Worm (Caenorhabditis elegans) whole organism, L1 larva: Measurements from ENCODE around the gene C49C8.1.

Source experiments
- C04F5.9 ChIP-seq: sonication (generic microtip); optimal IDR thresholded peaks from 2 replicates; lab custom pipeline; 2016; ENCODE audit warnings: missing genetic modification characterization, missing compliant biosample characterization
- C16A3.4 ChIP-seq: fragments of 150-350 bp; optimal IDR thresholded peaks from 2 replicates; lab custom pipeline; 2014; ENCODE audit warnings: missing biosample characterization, missing genetic modification characterization
- Y116A8C.19 ChIP-seq: sonication (generic microtip); optimal IDR thresholded peaks from 2 replicates; lab custom pipeline; 2016; ENCODE audit warnings: missing compliant biosample characterization, missing genetic modification characterization, borderline replicate concordance
- aha-1 ChIP-seq: fragments of 150-350 bp; optimal IDR thresholded peaks from 2 replicates; lab custom pipeline; 2014; ENCODE audit warnings: missing biosample characterization, missing genetic modification characterization
- alr-1 ChIP-seq: fragments of 200-800 bp; sonication (Bioruptor generic); optimal IDR thresholded peaks from 2 replicates; lab custom pipeline; 2018; ENCODE audit warnings: borderline replicate concordance, mild to moderate bottlenecking, missing genetic modification characterization, missing compliant biosample characterization
- aly-2 ChIP-seq: fragments of 150-350 bp; optimal IDR thresholded peaks from 2 replicates; lab custom pipeline; 2014; ENCODE audit warnings: missing biosample characterization, missing genetic modification characterization
- ama-1 ChIP-seq: fragments of 150-350 bp; optimal IDR thresholded peaks from 2 replicates; lab custom pipeline; 2014
- blmp-1 ChIP-seq: fragments of 150-350 bp; optimal IDR thresholded peaks from 2 replicates; lab custom pipeline; 2014; ENCODE audit warnings: missing biosample characterization, missing genetic modification characterization
- ceh-8 ChIP-seq: fragments of 200-800 bp; sonication (Bioruptor generic); optimal IDR thresholded peaks from 2 replicates; lab custom pipeline; 2018; ENCODE audit warnings: mild to moderate bottlenecking, missing genetic modification characterization, moderate library complexity, missing compliant biosample characterization
- ceh-82 ChIP-seq, 3 experiments: fragments of 150-350 bp in 1 of 3; sonication (generic microtip) in 2 of 3; optimal IDR thresholded peaks; 2 replicates each; lab custom pipeline; 2014 to 2017; ENCODE audit warnings: missing biosample characterization in 3 of 3, missing genetic modification characterization in 3 of 3
- ceh-88 ChIP-seq: fragments of 200-800 bp; sonication (Bioruptor generic); IDR thresholded peaks from 2 replicates; pipeline ENCODE4 v1.3.6; 2022; ENCODE audit warnings: missing genetic modification characterization, missing compliant biosample characterization
- dpl-1 ChIP-seq, 3 experiments: fragments of 150-350 bp in 2 of 3; sonication (generic microtip) in 1 of 3; optimal IDR thresholded peaks; 2 replicates each; lab custom pipeline; 2014 to 2017; ENCODE audit warnings: missing biosample characterization in 3 of 3, missing genetic modification characterization in 3 of 3, missing genetic modification reagents in 3 of 3
- dsc-1 ChIP-seq: sonication (generic microtip); optimal IDR thresholded peaks from 2 replicates; lab custom pipeline; 2016; ENCODE audit warnings: mild to moderate bottlenecking, missing genetic modification characterization, missing compliant biosample characterization
- efl-3 ChIP-seq: fragments of 200-800 bp; sonication (Bioruptor generic); optimal IDR thresholded peaks from 2 replicates; lab custom pipeline; 2018; ENCODE audit warnings: mild to moderate bottlenecking, missing genetic modification characterization, missing compliant biosample characterization
- elt-2 ChIP-seq: sonication (generic microtip); optimal IDR thresholded peaks from 2 replicates; lab custom pipeline; 2016; ENCODE audit warnings: missing genetic modification characterization, mild to moderate bottlenecking, inconsistent platforms, missing compliant biosample characterization, missing genetic modification reagents
- fkh-8 ChIP-seq: sonication (generic microtip); optimal IDR thresholded peaks from 2 replicates; lab custom pipeline; 2016; ENCODE audit warnings: mild to moderate bottlenecking, missing genetic modification characterization, missing compliant biosample characterization
- fos-1 ChIP-seq: fragments of 150-350 bp; optimal IDR thresholded peaks from 2 replicates; lab custom pipeline; 2014; ENCODE audit warnings: missing biosample characterization, missing genetic modification characterization
- grh-1 ChIP-seq: fragments of 200-800 bp; sonication (Bioruptor generic); IDR thresholded peaks from 2 replicates; pipeline ENCODE4 v1.3.6; 2022; ENCODE audit warnings: missing genetic modification reagents, missing genetic modification characterization, missing compliant biosample characterization
- hlh-17 ChIP-seq: fragments of 200-800 bp; sonication (Bioruptor generic); optimal IDR thresholded peaks from 2 replicates; lab custom pipeline; 2018; ENCODE audit warnings: missing genetic modification characterization, mild to moderate bottlenecking, missing compliant biosample characterization, moderate library complexity, borderline replicate concordance
- hlh-4 ChIP-seq: sonication (generic microtip); optimal IDR thresholded peaks from 2 replicates; lab custom pipeline; 2016; ENCODE audit warnings: mild to moderate bottlenecking, missing genetic modification characterization, missing compliant biosample characterization
- isw-1 ChIP-seq: fragments of 200-800 bp; sonication (Bioruptor generic); IDR thresholded peaks from 2 replicates; pipeline ENCODE4 v1.3.6; 2022; ENCODE audit warnings: missing genetic modification characterization, missing compliant biosample characterization
- jun-1 ChIP-seq: fragments of 150-350 bp; optimal IDR thresholded peaks from 2 replicates; lab custom pipeline; 2014; ENCODE audit warnings: missing biosample characterization, missing genetic modification reagents, missing genetic modification characterization
- lin-14 ChIP-seq: fragments of 200-800 bp; sonication (Bioruptor generic); optimal IDR thresholded peaks from 2 replicates; lab custom pipeline; 2018; ENCODE audit warnings: mild to moderate bottlenecking, missing genetic modification characterization, moderate library complexity, missing compliant biosample characterization
- lin-15B ChIP-seq: fragments of 150-350 bp; sonication (generic microtip); optimal IDR thresholded peaks from 3 replicates; lab custom pipeline; 2014; ENCODE audit warnings: missing biosample characterization, missing genetic modification characterization
- lsy-2 ChIP-seq, 2 experiments: fragments of 150-350 bp; optimal IDR thresholded peaks; 2 replicates each; lab custom pipeline; 2014; ENCODE audit warnings: missing biosample characterization in 2 of 2, missing genetic modification characterization in 2 of 2
- mef-2 ChIP-seq: fragments of 150-350 bp; optimal IDR thresholded peaks from 2 replicates; lab custom pipeline; 2014; ENCODE audit warnings: missing biosample characterization, missing genetic modification characterization
- mep-1 ChIP-seq: fragments of 150-350 bp; optimal IDR thresholded peaks from 2 replicates; lab custom pipeline; 2014; ENCODE audit warnings: missing biosample characterization, missing genetic modification characterization
- nhr-11 ChIP-seq: fragments of 150-350 bp; optimal IDR thresholded peaks from 2 replicates; lab custom pipeline; 2014; ENCODE audit warnings: missing biosample characterization, missing genetic modification characterization
- nhr-20 ChIP-seq: sonication (generic microtip); optimal IDR thresholded peaks from 2 replicates; lab custom pipeline; 2016; ENCODE audit warnings: mild to moderate bottlenecking, missing genetic modification characterization, missing compliant biosample characterization
- nhr-237 ChIP-seq: fragments of 150-350 bp; optimal IDR thresholded peaks from 2 replicates; lab custom pipeline; 2014; ENCODE audit warnings: missing biosample characterization, missing genetic modification characterization
- nhr-28 ChIP-seq: fragments of 150-350 bp; optimal IDR thresholded peaks from 2 replicates; lab custom pipeline; 2014; ENCODE audit warnings: missing biosample characterization, missing genetic modification characterization
- nhr-47 ChIP-seq: sonication (generic microtip); optimal IDR thresholded peaks from 2 replicates; lab custom pipeline; 2016; ENCODE audit warnings: mild to moderate bottlenecking, missing genetic modification characterization, moderate library complexity, missing compliant biosample characterization
- nhr-77 ChIP-seq: fragments of 150-350 bp; optimal IDR thresholded peaks from 2 replicates; lab custom pipeline; 2014; ENCODE audit warnings: missing biosample characterization, missing genetic modification characterization
- nhr-84 ChIP-seq: sonication (generic microtip); optimal IDR thresholded peaks from 2 replicates; lab custom pipeline; 2017; ENCODE audit warnings: missing biosample characterization, missing genetic modification characterization
- nhr-90 ChIP-seq: sonication (generic microtip); optimal IDR thresholded peaks from 2 replicates; lab custom pipeline; 2016; ENCODE audit warnings: mild to moderate bottlenecking, missing genetic modification characterization, missing compliant biosample characterization; ENCODE audit not compliant: poor library complexity
- pqm-1 ChIP-seq: sonication (generic microtip); optimal IDR thresholded peaks from 3 replicates; lab custom pipeline; 2017; ENCODE audit warnings: missing biosample characterization, missing genetic modification characterization
- skn-1 ChIP-seq: fragments of 150-350 bp; optimal IDR thresholded peaks from 2 replicates; lab custom pipeline; 2014; ENCODE audit warnings: missing biosample characterization, missing genetic modification characterization
- snpc-4 ChIP-seq: fragments of 150-350 bp; optimal IDR thresholded peaks from 2 replicates; lab custom pipeline; 2014; ENCODE audit warnings: missing biosample characterization, missing genetic modification characterization
- snu-23 ChIP-seq: sonication (generic microtip); optimal IDR thresholded peaks from 2 replicates; lab custom pipeline; 2016; ENCODE audit warnings: missing genetic modification characterization, missing compliant biosample characterization
- sox-4 ChIP-seq: sonication (generic microtip); optimal IDR thresholded peaks from 2 replicates; lab custom pipeline; 2016; ENCODE audit warnings: missing genetic modification characterization, missing compliant biosample characterization
- sptf-1 ChIP-seq: fragments of 150-350 bp; optimal IDR thresholded peaks from 2 replicates; lab custom pipeline; 2014; ENCODE audit warnings: missing biosample characterization, missing genetic modification characterization
- swsn-7 ChIP-seq: sonication (generic microtip); optimal IDR thresholded peaks from 2 replicates; lab custom pipeline; 2016; ENCODE audit warnings: missing genetic modification characterization, missing compliant biosample characterization
- tbx-2 ChIP-seq: sonication (generic microtip); optimal IDR thresholded peaks from 2 replicates; lab custom pipeline; 2016; ENCODE audit warnings: missing genetic modification characterization, missing compliant biosample characterization
- tlp-1 ChIP-seq: fragments of 150-350 bp; optimal IDR thresholded peaks from 2 replicates; lab custom pipeline; 2014; ENCODE audit warnings: missing biosample characterization, missing genetic modification characterization
- unc-130 ChIP-seq: fragments of 150-350 bp; optimal IDR thresholded peaks from 2 replicates; lab custom pipeline; 2017; ENCODE audit warnings: missing biosample characterization, missing genetic modification characterization, inconsistent platforms
- unc-62 ChIP-seq: fragments of 150-350 bp; optimal IDR thresholded peaks from 2 replicates; lab custom pipeline; 2014; ENCODE audit warnings: missing biosample characterization, missing genetic modification reagents, missing genetic modification characterization
- xbp-1 ChIP-seq: sonication (generic microtip); optimal IDR thresholded peaks from 2 replicates; lab custom pipeline; 2016; ENCODE audit warnings: missing genetic modification characterization, missing compliant biosample characterization
- zag-1 ChIP-seq: fragments of 150-350 bp; optimal IDR thresholded peaks from 2 replicates; lab custom pipeline; 2014; ENCODE audit warnings: missing biosample characterization, missing genetic modification characterization
- zip-4 ChIP-seq: fragments of 200-800 bp; sonication (Bioruptor generic); optimal IDR thresholded peaks from 2 replicates; lab custom pipeline; 2018; ENCODE audit warnings: mild to moderate bottlenecking, missing genetic modification characterization, moderate library complexity, missing compliant biosample characterization
- ztf-11 ChIP-seq, 2 experiments: sonication (generic microtip); optimal IDR thresholded peaks; 2 replicates each; lab custom pipeline; 2016 to 2017; ENCODE audit warnings: missing genetic modification characterization in 2 of 2, missing biosample characterization in 1 of 2, missing compliant biosample characterization in 1 of 2
- ztf-4 ChIP-seq: fragments of 150-350 bp; optimal IDR thresholded peaks from 2 replicates; lab custom pipeline; 2014; ENCODE audit warnings: missing biosample characterization, missing genetic modification characterization

The C49C8.1 gene

ce11 chrIV:8687605-8688191, 33.3 kb downstream of the C49C8.1 start, which contains the start of gene snrp-3 (continued):
- TF ChIP-seq lin-14 (GFP tag; lab: Kevin White, UChicago) = peak; percentile 83
- TF ChIP-seq ztf-11 (tag; optimal IDR thresholded peaks at IDR 0.05; lab: Kevin White, UChicago) = peak in 1 of 2 experiments; percentile 47
- peak; percentile 82 for TF ChIP-seq zag-1 (tag; lab: Kevin White, UChicago)
- TF ChIP-seq aha-1 (tag; lab: Kevin White, UChicago) = peak; percentile 17
- no peak for TF ChIP-seq Y116A8C.19
- peak; percentile 75 for TF ChIP-seq ceh-8 (GFP tag; lab: Kevin White, UChicago)
- no peak for TF ChIP-seq hlh-17 (GFP tag; lab: Kevin White, UChicago)
- TF ChIP-seq nhr-237 (tag; lab: Kevin White, UChicago) = no peak
- TF ChIP-seq grh-1 = peak; percentile 77
- TF ChIP-seq mep-1 (tag; lab: Kevin White, UChicago) = peak; percentile 97
- TF ChIP-seq blmp-1 = peak; percentile 68
- TF ChIP-seq nhr-90 (tag; lab: Kevin White, UChicago) = peak; percentile 79
- TF ChIP-seq ceh-88 (GFP tag; lab: Robert Waterston, UW) = no peak
- TF ChIP-seq tbx-2 (tag; lab: Kevin White, UChicago) = peak; percentile 86
- TF ChIP-seq ama-1 (lab: Kevin White, UChicago) = peak; percentile 67
- TF ChIP-seq lsy-2 (tag; optimal IDR thresholded peaks at IDR 0.05; lab: Kevin White, UChicago) = peak; percentile 92 to 94
- TF ChIP-seq skn-1 (tag; lab: Kevin White, UChicago) = peak; percentile 80
- peak; percentile 89 for TF ChIP-seq nhr-20 (tag; lab: Kevin White, UChicago)
- TF ChIP-seq unc-130 (tag; lab: Kevin White, UChicago) = peak; percentile 23
- peak; percentile 91 for TF ChIP-seq nhr-47 (tag; lab: Kevin White, UChicago)
- peak; percentile 55 for TF ChIP-seq C04F5.9 (tag; lab: Kevin White, UChicago)
- peak; percentile 60 for TF ChIP-seq elt-2 (tag; lab: Kevin White, UChicago)
- TF ChIP-seq tlp-1 (tag; lab: Kevin White, UChicago) = no peak
- peak; percentile 67 for TF ChIP-seq fkh-8
- no peak for TF ChIP-seq sptf-1
- peak; percentile 50 for TF ChIP-seq ztf-4 (tag; lab: Kevin White, UChicago)
- peak; percentile 50 for TF ChIP-seq sox-4 (tag; lab: Kevin White, UChicago)
- peak; percentile 85 for TF ChIP-seq xbp-1 (tag; lab: Kevin White, UChicago)
- no peak for TF ChIP-seq unc-62
- no peak for TF ChIP-seq alr-1 (tag; lab: Kevin White, UChicago)
- peak; percentile 95 to 98 (median 97) for TF ChIP-seq dpl-1 (GFP tag; optimal IDR thresholded peaks at IDR 0.05; lab: Kevin White, UChicago)
- peak; percentile 77 for TF ChIP-seq lin-15B (tag; lab: Kevin White, UChicago)
- TF ChIP-seq fos-1 = peak; percentile 87
- TF ChIP-seq, all 84 proteins: peak for 59

ce11 chrIV:8691486-8691885, 37.1 kb downstream of the C49C8.1 start, which contains the start of the genes hst-1 and ints-6:
Gene hst-1, minus strand, starts transcription at chrIV:8691513.
Gene ints-6, plus strand, starts transcription at chrIV:8691745.
- TF ChIP-seq lin-14 (GFP tag; lab: Kevin White, UChicago) (no peak), jun-1 (tag; lab: Kevin White, UChicago) (no peak), hlh-4 (no peak), nhr-84 (tag; lab: Kevin White, UChicago) (no peak), nhr-77 (tag; lab: Kevin White, UChicago) (no peak), snpc-4 (tag; lab: Kevin White, UChicago) (no peak), ama-1 (lab: Kevin White, UChicago) (no peak), nhr-20 (tag; lab: Kevin White, UChicago) (peak; percentile 21), C16A3.4 (tag; lab: Kevin White, UChicago) (peak; percentile 16), aly-2 (no peak), swsn-7 (peak; percentile 9), ztf-11 (tag; optimal IDR thresholded peaks at IDR 0.05; lab: Kevin White, UChicago) (no peak), ceh-88 (GFP tag; lab: Robert Waterston, UW) (no peak), isw-1 (GFP tag; lab: Robert Waterston, UW) (no peak), sptf-1 (no peak), snu-23 (GFP tag; lab: Kevin White, UChicago) (peak; percentile 46), tlp-1 (tag; lab: Kevin White, UChicago) (no peak), dsc-1 (tag; lab: Kevin White, UChicago) (no peak), fos-1 (no peak), nhr-28 (tag; lab: Kevin White, UChicago) (no peak), pqm-1 (tag; lab: Kevin White, UChicago) (no peak), mef-2 (tag; lab: Kevin White, UChicago) (no peak), grh-1 (no peak), ceh-82 (tag; optimal IDR thresholded peaks at IDR 0.05; lab: Kevin White, UChicago) (no peak), nhr-11 (no peak), sox-4 (tag; lab: Kevin White, UChicago) (no peak), efl-3 (GFP tag; lab: Kevin White, UChicago) (no peak), unc-130 (tag; lab: Kevin White, UChicago) (no peak), zip-4 (GFP tag; lab: Kevin White, UChicago) (no peak), nhr-90 (tag; lab: Kevin White, UChicago) (no peak)
